Fruit fly (Drosophila melanogaster) whole organism, embryonic: ENCODE measurements around the gene nmo.

Experiments used
- BEAF-32 ChIP-seq: fragments of 200-800 bp; sonication (Bioruptor generic); optimal IDR thresholded peaks from 3 replicates; lab custom pipeline; 2017; ENCODE audit warnings: missing biosample characterization, missing genetic modification characterization, mild to moderate bottlenecking, moderate library complexity, missing genetic modification reagents
- Bgb ChIP-seq: fragments of 200-800 bp; sonication (Bioruptor generic); IDR thresholded peaks from 2 replicates; pipeline ENCODE4 v1.3.6; 2022; ENCODE audit warnings: missing biosample characterization, missing genetic modification characterization; ENCODE audit not compliant: partially characterized antibody
- Bteb2 ChIP-seq: fragments of 200-800 bp; sonication (Bioruptor generic); optimal IDR thresholded peaks from 2 replicates; lab custom pipeline; 2016; ENCODE audit warnings: missing biosample characterization, missing genetic modification characterization
- CG12071 ChIP-seq: fragments of 200-800 bp; sonication (Bioruptor generic); optimal IDR thresholded peaks from 3 replicates; lab custom pipeline; 2018; ENCODE audit warnings: missing biosample characterization, mild to moderate bottlenecking, missing genetic modification characterization
- CG13296 ChIP-seq: fragments of 200-800 bp; sonication (Bioruptor generic); optimal IDR thresholded peaks from 3 replicates; lab custom pipeline; 2018; ENCODE audit warnings: missing biosample characterization, mild to moderate bottlenecking, missing genetic modification characterization
- CG14710 ChIP-seq: fragments of 200-800 bp; sonication (Bioruptor generic); optimal IDR thresholded peaks from 3 replicates; lab custom pipeline; 2019; ENCODE audit warnings: missing biosample characterization, mild to moderate bottlenecking, missing genetic modification characterization, moderate library complexity
- CG2129 ChIP-seq: fragments of 200-800 bp; sonication (Bioruptor generic); IDR thresholded peaks from 2 replicates; pipeline ENCODE4 v1.3.6; 2022; ENCODE audit warnings: missing biosample characterization, missing genetic modification characterization; ENCODE audit not compliant: partially characterized antibody
- CG2889 ChIP-seq: fragments of 200-800 bp; sonication (Bioruptor generic); IDR thresholded peaks from 3 replicates; pipeline ENCODE4 v1.3.6; 2022; ENCODE audit warnings: missing biosample characterization, missing genetic modification characterization
- CG31441 ChIP-seq: fragments of 200-800 bp; sonication (Bioruptor generic); IDR thresholded peaks from 2 replicates; pipeline ENCODE4 v1.3.6; 2022; ENCODE audit warnings: missing biosample characterization, missing genetic modification characterization
- CG32532 ChIP-seq: fragments of 200-800 bp; sonication (Bioruptor generic); IDR thresholded peaks from 2 replicates; pipeline ENCODE4 v1.3.6; 2022; ENCODE audit warnings: missing biosample characterization, missing genetic modification characterization
- CG33557 ChIP-seq: fragments of 200-800 bp; sonication (Bioruptor generic); optimal IDR thresholded peaks from 2 replicates; lab custom pipeline; 2019; ENCODE audit warnings: missing biosample characterization, mild to moderate bottlenecking, missing genetic modification characterization, moderate library complexity
- CG8281 ChIP-seq: fragments of 200-800 bp; sonication (Bioruptor generic); optimal IDR thresholded peaks from 2 replicates; lab custom pipeline; 2018; ENCODE audit warnings: missing biosample characterization, mild to moderate bottlenecking, missing genetic modification characterization, moderate library complexity
- CG8924 ChIP-seq: fragments of 200-800 bp; optimal IDR thresholded peaks from 3 replicates; lab custom pipeline; 2019; ENCODE audit warnings: missing biosample characterization, mild to moderate bottlenecking, missing genetic modification characterization, moderate library complexity
- CG9876 ChIP-seq: fragments of 200-800 bp; sonication (Bioruptor generic); optimal IDR thresholded peaks from 2 replicates; lab custom pipeline; 2016; ENCODE audit warnings: missing biosample characterization, missing genetic modification characterization
- CrebB ChIP-seq: fragments of 200-800 bp; sonication (Bioruptor generic); optimal IDR thresholded peaks from 3 replicates; lab custom pipeline; 2018; ENCODE audit warnings: missing biosample characterization, mild to moderate bottlenecking, missing genetic modification characterization
- D19B ChIP-seq: fragments of 200-800 bp; sonication (Bioruptor generic); optimal IDR thresholded peaks from 2 replicates; lab custom pipeline; 2017; ENCODE audit warnings: missing biosample characterization, mild to moderate bottlenecking, missing genetic modification characterization
- Dll ChIP-seq: fragments of 200-800 bp; sonication (Bioruptor generic); IDR thresholded peaks from 4 replicates; pipeline ENCODE4 v1.3.6; 2022; ENCODE audit warnings: missing biosample characterization, missing genetic modification characterization; ENCODE audit not compliant: partially characterized antibody
- Dref ChIP-seq: fragments of 200-800 bp; sonication (Bioruptor generic); IDR thresholded peaks from 2 replicates; pipeline ENCODE4 v1.3.6; 2022; ENCODE audit warnings: missing biosample characterization, missing genetic modification characterization
- Elba2 ChIP-seq: fragments of 200-800 bp; sonication (Bioruptor generic); optimal IDR thresholded peaks from 3 replicates; lab custom pipeline; 2016; ENCODE audit warnings: missing biosample characterization, missing genetic modification characterization
- Fer1 ChIP-seq: fragments of 200-800 bp; sonication (Bioruptor generic); optimal IDR thresholded peaks from 2 replicates; lab custom pipeline; 2017; ENCODE audit warnings: missing biosample characterization, mild to moderate bottlenecking, missing genetic modification characterization
- Kr ChIP-seq: fragments of 200-800 bp; sonication (Bioruptor generic); optimal IDR thresholded peaks from 2 replicates; lab custom pipeline; 2017; ENCODE audit warnings: missing biosample characterization, mild to moderate bottlenecking, missing genetic modification characterization
- Lhr ChIP-seq: fragments of 200-800 bp; sonication (Bioruptor generic); optimal IDR thresholded peaks from 3 replicates; lab custom pipeline; 2017; ENCODE audit warnings: mild to moderate bottlenecking, missing biosample characterization, missing genetic modification reagents, missing genetic modification characterization
- Lim3 ChIP-seq: fragments of 200-800 bp; sonication (Bioruptor generic); IDR thresholded peaks from 2 replicates; pipeline ENCODE4 v1.3.6; 2022; ENCODE audit warnings: missing biosample characterization, missing genetic modification characterization
- Meics ChIP-seq: fragments of 200-800 bp; sonication (Bioruptor generic); optimal IDR thresholded peaks from 2 replicates; lab custom pipeline; 2017; ENCODE audit warnings: missing biosample characterization, mild to moderate bottlenecking, missing genetic modification characterization
- Nf-YC ChIP-seq: fragments of 200-800 bp; optimal IDR thresholded peaks from 3 replicates; lab custom pipeline; 2019; ENCODE audit warnings: missing biosample characterization, mild to moderate bottlenecking, missing genetic modification characterization, moderate library complexity
- Sin3A ChIP-seq: fragments of >200 bp; optimal IDR thresholded peaks from 2 replicates; lab custom pipeline; 2018
- Ssrp ChIP-seq: fragments of 200-800 bp; sonication (Bioruptor generic); optimal IDR thresholded peaks from 2 replicates; lab custom pipeline; 2018; ENCODE audit warnings: missing biosample characterization, mild to moderate bottlenecking, missing genetic modification characterization, moderate library complexity
- Usf ChIP-seq: fragments of 200-800 bp; sonication (Bioruptor generic); optimal IDR thresholded peaks from 2 replicates; lab custom pipeline; 2017; ENCODE audit warnings: missing genotype, missing biosample characterization, missing genetic modification characterization
- Xrp1 ChIP-seq: fragments of 200-800 bp; sonication (Bioruptor generic); IDR thresholded peaks from 2 replicates; pipeline ENCODE4 v1.3.6; 2022; ENCODE audit warnings: missing biosample characterization, missing genetic modification characterization
- bcd ChIP-seq: fragments of 200-800 bp; sonication (Bioruptor generic); optimal IDR thresholded peaks from 2 replicates; lab custom pipeline; 2017; ENCODE audit warnings: missing biosample characterization, mild to moderate bottlenecking, missing genetic modification characterization
- cad ChIP-seq: fragments of >200 bp; optimal IDR thresholded peaks from 2 replicates; lab custom pipeline; 2017; ENCODE audit warnings: missing biosample characterization, missing genetic modification characterization
- corto ChIP-seq: fragments of 200-800 bp; sonication (Bioruptor generic); optimal IDR thresholded peaks from 2 replicates; lab custom pipeline; 2016; ENCODE audit warnings: missing biosample characterization, mild to moderate bottlenecking, missing genetic modification characterization, moderate library complexity
- da ChIP-seq: fragments of 200-800 bp; sonication (Bioruptor generic); optimal IDR thresholded peaks from 2 replicates; lab custom pipeline; 2016; ENCODE audit warnings: missing biosample characterization, missing genetic modification characterization
- dmrt11E ChIP-seq: fragments of 200-800 bp; sonication (Bioruptor generic); optimal IDR thresholded peaks from 3 replicates; lab custom pipeline; 2018; ENCODE audit warnings: missing biosample characterization, mild to moderate bottlenecking, missing genetic modification characterization, moderate library complexity
- grn ChIP-seq: fragments of 200-800 bp; sonication (Bioruptor generic); optimal IDR thresholded peaks from 3 replicates; lab custom pipeline; 2017; ENCODE audit warnings: missing biosample characterization, missing genetic modification characterization
- ham ChIP-seq: fragments of 200-800 bp; sonication (Bioruptor generic); IDR thresholded peaks from 2 replicates; pipeline ENCODE4 v1.3.6; 2022; ENCODE audit warnings: missing biosample characterization, missing genetic modification characterization
- hth ChIP-seq: fragments of >200 bp; optimal IDR thresholded peaks from 2 replicates; lab custom pipeline; 2017; ENCODE audit warnings: inconsistent platforms
- jigr1 ChIP-seq: fragments of 200-800 bp; sonication (Bioruptor generic); IDR thresholded peaks from 3 replicates; pipeline ENCODE4 v1.3.6; 2022; ENCODE audit warnings: missing biosample characterization, missing genetic modification characterization
- mam ChIP-seq: fragments of 200-800 bp; sonication (Bioruptor generic); optimal IDR thresholded peaks from 3 replicates; lab custom pipeline; 2016; ENCODE audit warnings: missing biosample characterization, missing genetic modification characterization
- mld ChIP-seq: fragments of 200-800 bp; sonication (Bioruptor generic); IDR thresholded peaks from 3 replicates; pipeline ENCODE4 v1.3.6; 2022; ENCODE audit warnings: missing biosample characterization, missing genetic modification characterization; ENCODE audit not compliant: partially characterized antibody
- onecut ChIP-seq: fragments of 200-800 bp; sonication (Bioruptor generic); IDR thresholded peaks from 2 replicates; pipeline ENCODE4 v1.3.6; 2022; ENCODE audit warnings: missing biosample characterization, missing genetic modification characterization
- pita ChIP-seq: fragments of 200-800 bp; sonication (Bioruptor generic); optimal IDR thresholded peaks from 2 replicates; lab custom pipeline; 2017; ENCODE audit warnings: missing biosample characterization, mild to moderate bottlenecking, missing genetic modification characterization
- schlank ChIP-seq: fragments of 200-800 bp; sonication (Bioruptor generic); optimal IDR thresholded peaks from 2 replicates; lab custom pipeline; 2018; ENCODE audit warnings: missing biosample characterization, mild to moderate bottlenecking, missing genetic modification characterization
- scrt ChIP-seq: fragments of 200-800 bp; sonication (Bioruptor generic); optimal IDR thresholded peaks from 2 replicates; lab custom pipeline; 2018; ENCODE audit warnings: missing biosample characterization, mild to moderate bottlenecking, missing genetic modification characterization, moderate library complexity
- so ChIP-seq: fragments of 200-800 bp; sonication (Bioruptor generic); IDR thresholded peaks from 3 replicates; pipeline ENCODE4 v1.3.6; 2022; ENCODE audit warnings: missing biosample characterization, missing genetic modification characterization
- tll ChIP-seq, 2 experiments: fragments of 200-800 bp in 1 of 2; fragments of >200 bp in 1 of 2; sonication (Bioruptor generic) in 1 of 2; optimal IDR thresholded peaks; 2 replicates each; lab custom pipeline; 2017 to 2019; ENCODE audit warnings: missing biosample characterization in 2 of 2, missing genetic modification characterization in 2 of 2, mild to moderate bottlenecking in 1 of 2, moderate library complexity in 1 of 2
- toy ChIP-seq: fragments of 200-800 bp; sonication (Bioruptor generic); IDR thresholded peaks from 2 replicates; pipeline ENCODE4 v1.3.6; 2022; ENCODE audit warnings: missing biosample characterization, missing genetic modification characterization
- tx ChIP-seq: fragments of 200-800 bp; sonication (Bioruptor generic); optimal IDR thresholded peaks from 2 replicates; lab custom pipeline; 2016; ENCODE audit warnings: missing biosample characterization, missing genetic modification characterization
- zfh2 ChIP-seq: fragments of 200-800 bp; sonication (Bioruptor generic); optimal IDR thresholded peaks from 2 replicates; lab custom pipeline; 2016; ENCODE audit warnings: missing biosample characterization, missing genetic modification characterization

The nmo gene

DNA sequence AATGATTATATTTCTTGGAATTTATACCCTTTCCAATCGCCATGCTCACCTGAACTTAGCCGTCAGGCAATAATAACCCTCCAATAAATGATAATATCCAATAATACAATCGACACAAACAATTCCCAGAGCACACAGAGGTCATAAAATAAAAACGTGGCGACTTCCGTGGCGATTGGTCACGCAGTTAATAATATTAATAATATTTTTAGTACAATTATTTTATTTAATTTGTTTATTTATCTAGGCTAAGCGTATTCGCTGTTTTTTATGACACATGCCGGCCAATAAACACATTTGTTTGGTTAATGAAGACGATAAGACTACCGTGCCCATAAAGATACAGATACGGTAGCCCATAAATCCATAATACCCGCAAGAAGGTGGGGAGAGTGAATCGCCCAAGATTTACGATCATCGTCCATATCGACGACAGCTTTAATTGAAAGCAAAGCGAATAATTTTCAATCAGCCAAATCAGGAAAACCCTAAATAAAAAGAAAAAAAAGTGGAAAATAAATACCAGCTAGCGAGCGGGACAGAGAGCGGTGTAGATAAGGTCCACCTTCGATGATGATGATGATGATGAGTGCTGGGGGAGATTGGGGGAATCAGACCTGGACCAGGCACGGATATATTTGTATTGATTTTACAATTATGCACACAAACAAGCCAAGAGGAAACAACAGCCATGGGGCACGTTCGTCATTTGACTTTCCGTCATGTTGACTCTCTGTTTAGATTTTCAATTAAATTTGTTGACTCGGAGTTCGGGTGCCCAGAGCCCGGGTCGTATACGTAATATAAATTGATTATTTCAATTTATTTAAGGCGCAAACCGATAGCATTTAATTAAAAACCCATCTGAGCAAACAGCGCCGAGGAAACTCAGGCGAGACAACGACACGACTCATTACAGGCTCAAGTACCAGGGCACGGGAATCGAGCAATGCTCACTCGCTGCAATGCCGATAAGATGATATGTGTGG is 17.8 kb upstream of the nmo start (continued):
- TF ChIP-seq so (GFP tag; lab: Robert Waterston, UW) (no peak), Meics (GFP tag; lab: Kevin White, UChicago) (no peak), jigr1 (no peak), CG8924 (tag; lab: Kevin White, UChicago) (peak; percentile 5), tx (GFP tag; lab: Kevin White, UChicago) (no peak), pita (GFP tag; lab: Kevin White, UChicago) (no peak), grn (GFP tag; lab: Kevin White, UChicago) (peak; percentile 44), bcd (GFP tag; lab: Kevin White, UChicago) (peak; percentile 11), toy (GFP tag; lab: Robert Waterston, UW) (no peak), Bgb (GFP tag; lab: Robert Waterston, UW) (no peak), Lhr (peak; percentile 23), schlank (no peak), CG2889 (GFP tag; lab: Robert Waterston, UW) (no peak), Usf (GFP tag; lab: Kevin White, UChicago) (no peak), Fer1 (GFP tag; lab: Kevin White, UChicago) (no peak), Sin3A (lab: Kevin White, UChicago) (no peak), D19B (GFP tag; lab: Kevin White, UChicago) (no peak), Dref (no peak), Kr (GFP tag; lab: Kevin White, UChicago) (no peak), CG32532 (no peak), Xrp1 (GFP tag; lab: Robert Waterston, UW) (peak; percentile 64), CG14710 (tag; lab: Kevin White, UChicago) (peak; percentile 4), zfh2 (no peak), hth (lab: Kevin White, UChicago) (no peak), Bteb2 (GFP tag; lab: Kevin White, UChicago) (no peak), dmrt11E (tag; lab: Kevin White, UChicago) (peak; percentile 36), CG8281 (tag; lab: Kevin White, UChicago) (no peak), mam (no peak), CG13296 (GFP tag; lab: Kevin White, UChicago) (peak; percentile 11), CG31441 (GFP tag; lab: Robert Waterston, UW) (no peak), da (GFP tag; lab: Kevin White, UChicago) (no peak), Lim3 (peak; percentile 72; the same call in 1 of the 2 replicates), CG33557 (GFP tag; lab: Kevin White, UChicago) (peak; percentile 52), CG2129 (GFP tag; lab: Robert Waterston, UW) (no peak), Dll (GFP tag; lab: Robert Waterston, UW) (no peak), cad (GFP tag; lab: Kevin White, UChicago) (no peak), tll (GFP tag; optimal IDR thresholded peaks at IDR 0.05; lab: Kevin White, UChicago) (no peak), corto (peak; percentile 55), mld (GFP tag; lab: Robert Waterston, UW) (no peak), BEAF-32 (no peak), onecut (peak; percentile 16; the same call in 1 of the 2 replicates), CG9876 (GFP tag; lab: Kevin White, UChicago) (no peak), scrt (GFP tag; lab: Kevin White, UChicago) (peak; percentile 39), CG12071 (peak; percentile 43), Elba2 (GFP tag; lab: Kevin White, UChicago) (no peak), CrebB (tag; lab: Kevin White, UChicago) (no peak), ham (GFP tag; lab: Robert Waterston, UW) (no peak), Nf-YC (peak; percentile 33), Ssrp (tag; lab: Kevin White, UChicago) (no peak)
